Worm (Caenorhabditis elegans): ENCODE results near the gene C15H9.3.

DNA sequence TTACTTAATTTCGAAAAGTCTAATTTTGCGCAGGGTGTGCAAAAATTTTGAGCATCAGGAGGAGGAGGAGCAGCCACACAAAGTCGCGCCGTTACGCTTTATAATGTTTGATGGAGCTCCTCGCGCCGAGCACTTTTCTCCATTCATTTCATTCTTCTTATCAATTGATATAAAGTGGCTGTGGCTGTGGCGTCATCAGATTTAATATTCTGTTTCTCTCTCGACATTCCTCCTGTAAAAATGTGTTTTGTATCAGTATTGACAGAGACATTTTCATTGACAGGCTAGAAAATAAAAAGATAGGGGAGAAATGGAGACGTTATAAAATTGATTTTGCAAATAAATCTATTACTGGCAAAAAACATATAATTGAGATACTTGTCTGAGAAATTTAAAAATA, 13.7 kb downstream of the C15H9.3 start:
- TF ChIP-seq mab-9 (GFP tag; IDR thresholded peaks at IDR 0.05) = no peak
- no peak for TF ChIP-seq ces-1 (GFP tag; optimal IDR thresholded peaks at IDR 0.05)
